Worm (Caenorhabditis elegans): ENCODE measurements around the gene F11E6.6.

- TF ChIP-seq unc-62 (GFP tag; optimal IDR thresholded peaks at IDR 0.05) (no peak), sptf-1 (tag; optimal IDR thresholded peaks at IDR 0.05) (no peak), mab-5 (tag; optimal IDR thresholded peaks at IDR 0.05) (no peak), blmp-1 (tag; optimal IDR thresholded peaks at IDR 0.05) (no peak), elt-1 (tag; optimal IDR thresholded peaks at IDR 0.05; ENCODE audit: borderline replicate concordance, insufficient read depth) (no peak), M03D4.4 (tag; optimal IDR thresholded peaks at IDR 0.05) (no peak), flh-1 (GFP tag; optimal IDR thresholded peaks at IDR 0.05) (no peak), snpc-4 (tag; optimal IDR thresholded peaks at IDR 0.05) (no peak), nhr-237 (tag; optimal IDR thresholded peaks at IDR 0.05) (no peak)
These were observed 6.2 kb upstream of the F11E6.6 start, which contains the start of gene epic-1 for ce11 chrIV:17471870-17472459.
